Worm (Caenorhabditis elegans): Measurements from ENCODE around the gene gtf-2H3.

gtf-2H3 gene

ce11 chrIII:10078784-10079183 lies 41.2 kb downstream of the gtf-2H3 start:
- TF ChIP-seq unc-62 (GFP tag; optimal IDR thresholded peaks at IDR 0.05), result no peak

DNA sequence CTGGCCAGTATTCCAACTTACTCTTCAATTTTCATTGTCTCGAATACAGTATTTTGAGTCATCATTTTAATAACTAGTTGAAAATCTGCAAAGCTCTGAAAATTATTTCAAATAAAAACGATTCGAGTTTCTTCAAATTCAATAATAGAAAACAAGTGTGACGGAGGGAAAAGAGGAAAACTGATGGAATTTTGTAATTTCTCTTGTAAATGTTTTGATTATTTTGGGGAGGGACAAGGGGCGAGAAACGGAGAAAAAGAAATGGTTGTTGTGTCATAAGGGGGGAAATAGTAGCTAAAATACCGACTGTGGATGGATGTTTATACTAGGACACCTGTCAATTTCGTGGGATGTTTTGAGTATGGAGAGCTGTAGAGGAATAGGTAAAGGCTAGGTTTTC lies 41.8 kb downstream of the gtf-2H3 start, which contains the start of gene T16G12.9:
Gene T16G12.9 (minus strand): TSS at position 101 of the 400 bp plus-strand sequence.
- no peak for TF ChIP-seq unc-62 (GFP tag; optimal IDR thresholded peaks at IDR 0.05)

- no peak for TF ChIP-seq unc-62 (GFP tag; optimal IDR thresholded peaks at IDR 0.05)
These were observed 43.9 kb downstream of the gtf-2H3 start for ce11 chrIII:10076042-10076441.

DNA sequence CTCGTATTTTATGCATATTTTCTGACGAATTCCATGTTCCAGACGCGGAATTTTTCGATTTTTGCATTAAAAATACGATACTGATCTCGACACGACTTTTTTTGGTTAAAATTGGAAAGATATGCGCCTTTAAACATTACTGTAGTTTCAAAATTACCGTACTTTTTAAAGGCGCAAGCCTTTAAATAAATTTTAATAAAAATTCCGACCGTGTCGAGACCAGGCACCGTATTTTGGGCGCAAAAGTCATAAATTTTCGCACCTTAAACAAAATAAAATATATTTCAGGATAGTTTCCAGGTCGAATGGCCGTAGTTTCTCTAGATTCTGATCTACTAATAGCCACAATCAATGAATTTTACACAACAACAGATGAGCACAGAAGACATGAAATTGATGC lies 50.7 kb downstream of the gtf-2H3 start, which contains the start of gene T16G12.6:
Gene T16G12.6 (plus strand): TSS at position 301 of the 400 bp plus-strand sequence.
- no peak for TF ChIP-seq unc-62 (GFP tag; optimal IDR thresholded peaks at IDR 0.05)

All from whole organism, dauer.